Worm (Caenorhabditis elegans): ENCODE data around the gene W08F4.13.

DNA sequence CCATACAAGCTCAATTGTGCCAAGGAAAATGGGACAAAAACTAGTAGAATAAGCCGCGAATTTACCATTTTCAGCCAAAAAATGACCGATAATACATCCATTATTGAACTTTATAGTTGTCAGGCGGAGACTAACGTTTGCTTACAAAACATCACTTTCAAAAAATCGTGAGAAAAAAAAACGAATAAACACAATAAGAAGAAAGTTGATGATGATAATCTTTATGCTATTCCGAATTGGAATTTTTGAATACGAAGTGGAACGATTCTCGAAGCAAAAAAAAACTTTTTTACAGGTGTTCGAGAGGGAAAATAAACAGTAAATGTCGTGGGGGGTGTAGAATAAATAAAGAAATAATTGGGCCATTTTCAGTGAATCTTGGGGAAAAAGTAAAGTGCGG is 7.0 kb upstream of the W08F4.13 start, which contains the start of gene W08F4.7:
- TF ChIP-seq fkh-10 (GFP tag; optimal IDR thresholded peaks at IDR 0.05) = no peak
- no peak for TF ChIP-seq ztf-11 (tag; optimal IDR thresholded peaks at IDR 0.05)
- TF ChIP-seq hif-1 (tag; optimal IDR thresholded peaks at IDR 0.05) = no peak
- TF ChIP-seq unc-39 (tag; optimal IDR thresholded peaks at IDR 0.05) = no peak
- TF ChIP-seq ama-1 (optimal IDR thresholded peaks at IDR 0.05) = no peak
- TF ChIP-seq dmd-6 (GFP tag; IDR thresholded peaks at IDR 0.05) = no peak
